Fruit fly (Drosophila melanogaster) whole organism, embryonic: ENCODE measurements around the gene CkIIalpha-i3.

Experiments used
- CG10209 ChIP-seq: fragments of 200-800 bp; sonication (Bioruptor generic); optimal IDR thresholded peaks from 3 replicates; lab custom pipeline; 2017; ENCODE audit warnings: missing biosample characterization, mild to moderate bottlenecking, missing genetic modification characterization, missing genetic modification reagents
- CG10565 ChIP-seq: fragments of 200-800 bp; sonication (Bioruptor generic); optimal IDR thresholded peaks from 3 replicates; lab custom pipeline; 2016; ENCODE audit warnings: missing biosample characterization, mild to moderate bottlenecking, missing genetic modification characterization
- CG11247 ChIP-seq: fragments of 200-800 bp; sonication (Bioruptor generic); IDR thresholded peaks from 2 replicates; pipeline ENCODE4 v1.3.6; 2022; ENCODE audit warnings: missing biosample characterization, missing genetic modification characterization
- CG11398 ChIP-seq: fragments of 200-800 bp; sonication (Bioruptor generic); optimal IDR thresholded peaks from 2 replicates; lab custom pipeline; 2016; ENCODE audit warnings: missing biosample characterization, missing genetic modification characterization
- CG11560 ChIP-seq: fragments of 200-800 bp; sonication (Bioruptor generic); IDR thresholded peaks from 3 replicates; pipeline ENCODE4 v1.3.6; 2022; ENCODE audit warnings: missing biosample characterization, missing genetic modification characterization
- CG12744 ChIP-seq: fragments of 200-800 bp; sonication (Bioruptor generic); optimal IDR thresholded peaks from 2 replicates; lab custom pipeline; 2016; ENCODE audit warnings: missing biosample characterization, missing genetic modification characterization
- CG13775 ChIP-seq: fragments of 200-800 bp; sonication (Bioruptor generic); optimal IDR thresholded peaks from 3 replicates; lab custom pipeline; 2017; ENCODE audit warnings: missing biosample characterization, mild to moderate bottlenecking, missing genetic modification characterization
- CG14441 ChIP-seq: fragments of 200-800 bp; sonication (Bioruptor generic); IDR thresholded peaks from 2 replicates; pipeline ENCODE4 v1.3.6; 2022; ENCODE audit warnings: missing biosample characterization, missing genetic modification characterization
- CG15514 ChIP-seq: fragments of 200-800 bp; sonication (Bioruptor generic); optimal IDR thresholded peaks from 3 replicates; lab custom pipeline; 2017; ENCODE audit warnings: missing biosample characterization, missing genetic modification characterization, mild to moderate bottlenecking, moderate library complexity, missing genetic modification reagents
- CG18011 ChIP-seq: fragments of 200-800 bp; sonication (Bioruptor generic); optimal IDR thresholded peaks from 2 replicates; lab custom pipeline; 2017; ENCODE audit warnings: missing biosample characterization, missing genetic modification characterization, mild to moderate bottlenecking, moderate library complexity, missing genotype
- CG2120 ChIP-seq: fragments of 200-800 bp; sonication (Bioruptor generic); optimal IDR thresholded peaks from 3 replicates; lab custom pipeline; 2016; ENCODE audit warnings: missing biosample characterization, missing genetic modification characterization
- CG30020 ChIP-seq: fragments of 200-800 bp; optimal IDR thresholded peaks from 2 replicates; lab custom pipeline; 2019; ENCODE audit warnings: missing biosample characterization, mild to moderate bottlenecking, missing genetic modification characterization, moderate library complexity
- CG33213 ChIP-seq: fragments of 200-800 bp; sonication (Bioruptor generic); optimal IDR thresholded peaks from 3 replicates; lab custom pipeline; 2016; ENCODE audit warnings: missing biosample characterization, missing genetic modification characterization
- CG34224 ChIP-seq: fragments of 200-800 bp; sonication (Bioruptor generic); IDR thresholded peaks from 3 replicates; pipeline ENCODE4 v1.3.6; 2022; ENCODE audit warnings: missing biosample characterization, missing genetic modification characterization; ENCODE audit not compliant: partially characterized antibody
- CG5180 ChIP-seq: fragments of 200-800 bp; sonication (Bioruptor generic); optimal IDR thresholded peaks from 3 replicates; lab custom pipeline; 2017; ENCODE audit warnings: missing biosample characterization, missing genetic modification characterization, mild to moderate bottlenecking, moderate library complexity, missing genetic modification reagents
- CG6683 ChIP-seq: fragments of 200-800 bp; sonication (Bioruptor generic); optimal IDR thresholded peaks from 2 replicates; lab custom pipeline; 2017; ENCODE audit warnings: missing biosample characterization, mild to moderate bottlenecking, missing genetic modification characterization, missing genetic modification reagents
- CG6689 ChIP-seq: fragments of 200-800 bp; sonication (Bioruptor generic); IDR thresholded peaks from 2 replicates; pipeline ENCODE4 v1.3.6; 2022; ENCODE audit warnings: missing biosample characterization, missing genetic modification characterization
- CG6791 ChIP-seq: fragments of 200-800 bp; sonication (Bioruptor generic); IDR thresholded peaks from 3 replicates; pipeline ENCODE4 v1.3.6; 2022; ENCODE audit warnings: missing biosample characterization, missing genetic modification characterization; ENCODE audit not compliant: partially characterized antibody
- CG7357 ChIP-seq: fragments of 200-800 bp; sonication (Bioruptor generic); IDR thresholded peaks from 3 replicates; pipeline ENCODE4 v1.3.6; 2022; ENCODE audit warnings: missing biosample characterization, missing genetic modification characterization
- CG7839 ChIP-seq: fragments of 200-800 bp; sonication (Bioruptor generic); optimal IDR thresholded peaks from 3 replicates; lab custom pipeline; 2018; ENCODE audit warnings: missing biosample characterization, mild to moderate bottlenecking, missing genetic modification characterization, moderate library complexity
- CG8089 ChIP-seq: fragments of 200-800 bp; sonication (Bioruptor generic); optimal IDR thresholded peaks from 3 replicates; lab custom pipeline; 2016; ENCODE audit warnings: missing biosample characterization, missing genetic modification characterization
- CG9876 ChIP-seq: fragments of 200-800 bp; sonication (Bioruptor generic); optimal IDR thresholded peaks from 2 replicates; lab custom pipeline; 2016; ENCODE audit warnings: missing biosample characterization, missing genetic modification characterization
- Chrac-16 ChIP-seq: fragments of 200-800 bp; sonication (Bioruptor generic); optimal IDR thresholded peaks from 3 replicates; lab custom pipeline; 2016; ENCODE audit warnings: missing biosample characterization, missing genetic modification characterization
- CrebB ChIP-seq: fragments of 200-800 bp; sonication (Bioruptor generic); optimal IDR thresholded peaks from 3 replicates; lab custom pipeline; 2018; ENCODE audit warnings: missing biosample characterization, mild to moderate bottlenecking, missing genetic modification characterization
- Dbx ChIP-seq: fragments of 200-800 bp; sonication (Bioruptor generic); IDR thresholded peaks from 3 replicates; pipeline ENCODE4 v1.3.6; 2022; ENCODE audit warnings: missing biosample characterization, missing genetic modification characterization
- Dfd ChIP-seq, 2 experiments: fragments of >200 bp; optimal IDR thresholded peaks; 2 replicates each; lab custom pipeline; 2017; ENCODE audit warnings: missing biosample characterization in 2 of 2, missing genetic modification characterization in 2 of 2
- Dll ChIP-seq: fragments of 200-800 bp; sonication (Bioruptor generic); IDR thresholded peaks from 4 replicates; pipeline ENCODE4 v1.3.6; 2022; ENCODE audit warnings: missing biosample characterization, missing genetic modification characterization; ENCODE audit not compliant: partially characterized antibody
- E2f2 ChIP-seq: fragments of 200-800 bp; sonication (Bioruptor generic); IDR thresholded peaks from 2 replicates; pipeline ENCODE4 v1.3.6; 2022; ENCODE audit warnings: missing biosample characterization, missing genetic modification characterization
- NK7.1 ChIP-seq: fragments of 200-800 bp; sonication (Bioruptor generic); optimal IDR thresholded peaks from 3 replicates; lab custom pipeline; 2016; ENCODE audit warnings: missing biosample characterization, missing genetic modification characterization
- Ptx1 ChIP-seq: fragments of 200-800 bp; sonication (Bioruptor generic); IDR thresholded peaks from 2 replicates; pipeline ENCODE4 v1.3.6; 2022; ENCODE audit warnings: missing biosample characterization, missing genetic modification characterization
- Rx ChIP-seq: fragments of 200-800 bp; sonication (Bioruptor generic); IDR thresholded peaks from 2 replicates; pipeline ENCODE4 v1.3.6; 2022; ENCODE audit warnings: missing biosample characterization, missing genetic modification characterization
- Sox100B ChIP-seq: fragments of 200-800 bp; sonication (Bioruptor generic); optimal IDR thresholded peaks from 3 replicates; lab custom pipeline; 2018; ENCODE audit warnings: missing biosample characterization, mild to moderate bottlenecking, missing genetic modification characterization
- Stat92E ChIP-seq, 3 experiments: fragments of >200 bp in 2 of 3; fragments of 200-800 bp in 1 of 3; sonication (Bioruptor generic) in 1 of 3; optimal IDR thresholded peaks; 2 replicates each; lab custom pipeline; 2017 to 2019; ENCODE audit warnings: missing biosample characterization in 3 of 3, missing genetic modification characterization in 3 of 3, mild to moderate bottlenecking in 1 of 3, moderate library complexity in 1 of 3
- br ChIP-seq: fragments of >200 bp; optimal IDR thresholded peaks from 2 replicates; lab custom pipeline; 2017
- caup ChIP-seq: fragments of 200-800 bp; sonication (Bioruptor generic); optimal IDR thresholded peaks from 3 replicates; lab custom pipeline; 2017; ENCODE audit warnings: missing biosample characterization, mild to moderate bottlenecking, missing genetic modification characterization, moderate library complexity; ENCODE audit not compliant: severe bottlenecking
- emc ChIP-seq: fragments of 200-800 bp; sonication (Bioruptor generic); optimal IDR thresholded peaks from 2 replicates; lab custom pipeline; 2016; ENCODE audit warnings: missing biosample characterization, missing genetic modification characterization
- exex ChIP-seq: fragments of 200-800 bp; sonication (Bioruptor generic); optimal IDR thresholded peaks from 4 replicates; lab custom pipeline; 2018; ENCODE audit warnings: missing biosample characterization, mild to moderate bottlenecking, missing genetic modification characterization, moderate library complexity
- fru ChIP-seq: fragments of >200 bp; optimal IDR thresholded peaks from 2 replicates; lab custom pipeline; 2017
- gcm2 ChIP-seq: fragments of 200-800 bp; sonication (Bioruptor generic); optimal IDR thresholded peaks from 2 replicates; lab custom pipeline; 2016; ENCODE audit warnings: missing biosample characterization, missing genetic modification characterization
- h ChIP-seq: fragments of >200 bp; optimal IDR thresholded peaks from 2 replicates; lab custom pipeline; 2017
- ind ChIP-seq: fragments of 200-800 bp; sonication (Bioruptor generic); optimal IDR thresholded peaks from 3 replicates; lab custom pipeline; 2016; ENCODE audit warnings: missing biosample characterization, missing genetic modification characterization
- klu ChIP-seq: fragments of 200-800 bp; sonication (Bioruptor generic); IDR thresholded peaks from 2 replicates; pipeline ENCODE4 v1.3.6; 2022; ENCODE audit warnings: missing biosample characterization, missing genetic modification characterization
- lilli ChIP-seq: fragments of 200-800 bp; sonication (Bioruptor generic); optimal IDR thresholded peaks from 3 replicates; lab custom pipeline; 2016; ENCODE audit warnings: missing biosample characterization, missing genetic modification characterization
- maf-S ChIP-seq: fragments of 200-800 bp; sonication (Bioruptor generic); optimal IDR thresholded peaks from 2 replicates; lab custom pipeline; 2016; ENCODE audit warnings: missing biosample characterization, missing genetic modification characterization
- pum ChIP-seq: fragments of 200-800 bp; sonication (Bioruptor generic); optimal IDR thresholded peaks from 2 replicates; lab custom pipeline; 2016; ENCODE audit warnings: missing biosample characterization, missing genetic modification characterization
- repo ChIP-seq: fragments of 200-800 bp; sonication (Bioruptor generic); optimal IDR thresholded peaks from 2 replicates; lab custom pipeline; 2016; ENCODE audit warnings: missing biosample characterization, missing genetic modification characterization
- schlank ChIP-seq: fragments of 200-800 bp; sonication (Bioruptor generic); optimal IDR thresholded peaks from 2 replicates; lab custom pipeline; 2018; ENCODE audit warnings: missing biosample characterization, mild to moderate bottlenecking, missing genetic modification characterization
- scrt ChIP-seq: fragments of 200-800 bp; sonication (Bioruptor generic); optimal IDR thresholded peaks from 2 replicates; lab custom pipeline; 2018; ENCODE audit warnings: missing biosample characterization, mild to moderate bottlenecking, missing genetic modification characterization, moderate library complexity
- sisA ChIP-seq: fragments of 200-800 bp; sonication (Bioruptor generic); IDR thresholded peaks from 2 replicates; pipeline ENCODE4 v1.3.6; 2022; ENCODE audit warnings: missing biosample characterization, missing genetic modification characterization
- ssp ChIP-seq: fragments of 200-800 bp; sonication (Bioruptor generic); IDR thresholded peaks from 2 replicates; pipeline ENCODE4 v1.3.6; 2022; ENCODE audit warnings: missing biosample characterization, missing genetic modification characterization
- toy ChIP-seq: fragments of 200-800 bp; sonication (Bioruptor generic); IDR thresholded peaks from 2 replicates; pipeline ENCODE4 v1.3.6; 2022; ENCODE audit warnings: missing biosample characterization, missing genetic modification characterization
- wor ChIP-seq: fragments of 200-800 bp; sonication (Bioruptor generic); IDR thresholded peaks from 2 replicates; pipeline ENCODE4 v1.3.6; 2022; ENCODE audit warnings: missing biosample characterization, missing genetic modification characterization

Gene CkIIalpha-i3

dm6 chr3L:749199-749538, 38.8 kb upstream of the CkIIalpha-i3 start, which contains the start of gene emc (continued):
- TF ChIP-seq Stat92E (GFP tag; optimal IDR thresholded peaks at IDR 0.05; lab: Kevin White, UChicago) (no peak), CG18011 (GFP tag; lab: Kevin White, UChicago) (no peak), caup (GFP tag; lab: Kevin White, UChicago) (peak; percentile 73), CG14441 (GFP tag; lab: Robert Waterston, UW) (peak; percentile 26; the same call in 1 of the 2 replicates), Ptx1 (no peak), CG13775 (GFP tag; lab: Kevin White, UChicago) (peak; percentile 13), repo (GFP tag; lab: Kevin White, UChicago) (no peak), CG7839 (tag; lab: Kevin White, UChicago) (peak; percentile 34), Chrac-16 (no peak), CG6683 (GFP tag; lab: Kevin White, UChicago) (peak; percentile 13), CG11560 (tag; lab: Robert Waterston, UW) (no peak), scrt (GFP tag; lab: Kevin White, UChicago) (peak; percentile 75), br (lab: Kevin White, UChicago) (no peak), ind (GFP tag; lab: Kevin White, UChicago) (no peak), NK7.1 (GFP tag; lab: Kevin White, UChicago) (peak; percentile 22), CG9876 (GFP tag; lab: Kevin White, UChicago) (peak; percentile 35), wor (GFP tag; lab: Robert Waterston, UW) (no peak), gcm2 (no peak), fru (lab: Kevin White, UChicago) (no peak), CrebB (tag; lab: Kevin White, UChicago) (peak; percentile 47), CG8089 (peak; percentile 14), sisA (GFP tag; lab: Robert Waterston, UW) (no peak), schlank (tag; lab: Kevin White, UChicago) (no peak), Dll (GFP tag; lab: Robert Waterston, UW) (0 out of 4 replicates have a peak, but pooled peaks have one; percentile 42), CG5180 (GFP tag; lab: Kevin White, UChicago) (peak; percentile 75), maf-S (GFP tag; lab: Kevin White, UChicago) (no peak), Sox100B (no peak), toy (no peak), emc (GFP tag; lab: Kevin White, UChicago) (no peak), Dfd (GFP tag; optimal IDR thresholded peaks at IDR 0.05; lab: Kevin White, UChicago) (no peak), CG10209 (GFP tag; lab: Kevin White, UChicago) (peak; percentile 40), Dbx (GFP tag; lab: Robert Waterston, UW) (peak; percentile 76; the same call in 2 of the 3 replicates), CG34224 (GFP tag; lab: Robert Waterston, UW) (peak; percentile 48), CG6791 (GFP tag; lab: Robert Waterston, UW) (peak; percentile 61; the same call in 1 of the 3 replicates), E2f2 (peak; percentile 44; the same call in 1 of the 2 replicates), CG10565 (GFP tag; lab: Kevin White, UChicago) (no peak), CG11398 (GFP tag; lab: Kevin White, UChicago) (peak; percentile 75), CG15514 (GFP tag; lab: Kevin White, UChicago) (peak; percentile 67), klu (GFP tag; lab: Robert Waterston, UW) (no peak), ssp (GFP tag; lab: Robert Waterston, UW) (no peak), exex (tag; lab: Kevin White, UChicago) (peak; percentile 32), h (lab: Kevin White, UChicago) (no peak), lilli (peak; percentile 70), CG30020 (tag; lab: Kevin White, UChicago) (no peak), CG11247 (GFP tag; lab: Robert Waterston, UW) (no peak), CG33213 (peak; percentile 55), Rx (no peak), CG7357 (GFP tag; lab: Robert Waterston, UW) (no peak), CG2120 (GFP tag; lab: Kevin White, UChicago) (peak; percentile 45), CG12744 (no peak), pum (GFP tag; lab: Kevin White, UChicago) (no peak), CG6689 (GFP tag; lab: Robert Waterston, UW) (no peak)
